Worm (Caenorhabditis elegans) whole organism, late embryonic: Measurements from ENCODE around the gene F41H10.5.

Experiments used
- ama-1 ChIP-seq: fragments of 150-350 bp; optimal IDR thresholded peaks from 2 replicates; lab custom pipeline; 2014
- ceh-9 ChIP-seq: sonication (generic microtip); optimal IDR thresholded peaks from 2 replicates; lab custom pipeline; 2016; ENCODE audit warnings: mild to moderate bottlenecking, missing genetic modification characterization, inconsistent platforms, missing compliant biosample characterization
- elt-2 ChIP-seq: sonication (generic microtip); optimal IDR thresholded peaks from 2 replicates; lab custom pipeline; 2016; ENCODE audit warnings: missing genetic modification reagents, missing genetic modification characterization, missing compliant biosample characterization
- fkh-10 ChIP-seq: fragments of 150-350 bp; optimal IDR thresholded peaks from 2 replicates; lab custom pipeline; 2014; ENCODE audit warnings: missing biosample characterization, missing genetic modification reagents, missing genetic modification characterization
- fkh-6 ChIP-seq: sonication (generic microtip); optimal IDR thresholded peaks from 2 replicates; lab custom pipeline; 2016; ENCODE audit warnings: missing genetic modification characterization, missing compliant biosample characterization
- mec-3 ChIP-seq: sonication (generic microtip); optimal IDR thresholded peaks from 2 replicates; lab custom pipeline; 2016; ENCODE audit warnings: borderline replicate concordance, missing genetic modification characterization, missing compliant biosample characterization
- nhr-11 ChIP-seq: fragments of 150-350 bp; optimal IDR thresholded peaks from 2 replicates; lab custom pipeline; 2014; ENCODE audit warnings: missing biosample characterization, missing genetic modification characterization
- pag-3 ChIP-seq: sonication (generic microtip); optimal IDR thresholded peaks from 2 replicates; lab custom pipeline; 2016; ENCODE audit warnings: missing compliant biosample characterization, missing genetic modification characterization, borderline replicate concordance
- pqm-1 ChIP-seq: sonication (generic microtip); optimal IDR thresholded peaks from 2 replicates; lab custom pipeline; 2016; ENCODE audit warnings: missing genetic modification characterization, missing compliant biosample characterization
- ttx-3 ChIP-seq: sonication (generic microtip); optimal IDR thresholded peaks from 2 replicates; lab custom pipeline; 2016; ENCODE audit warnings: missing genetic modification reagents, missing genetic modification characterization, missing compliant biosample characterization

DNA sequence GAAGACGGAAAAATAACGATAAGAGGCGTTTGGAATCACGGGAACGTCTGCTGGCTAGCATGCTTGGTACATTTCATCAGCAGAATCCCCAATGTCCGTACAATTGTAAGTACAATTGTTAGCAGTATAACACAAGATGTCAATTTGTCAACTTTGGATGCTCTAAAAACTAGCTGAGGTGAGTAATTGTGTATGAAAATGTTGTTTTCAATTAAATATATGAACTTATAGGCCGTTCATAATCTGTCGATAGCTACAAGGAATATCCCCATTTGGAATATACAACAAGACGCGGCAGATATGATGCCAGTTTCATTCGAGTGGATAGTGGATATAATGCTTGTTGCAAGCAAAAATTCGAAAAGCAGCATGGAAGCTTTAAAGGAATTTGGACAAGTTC lies 24.3 kb downstream of the F41H10.5 start, which contains the start of gene F41H10.12:
- TF ChIP-seq ceh-9 (tag; lab: Kevin White, UChicago): no peak
- TF ChIP-seq ama-1 (lab: Kevin White, UChicago): no peak
- TF ChIP-seq nhr-11 (tag; lab: Kevin White, UChicago): no peak
- no peak for TF ChIP-seq elt-2 (tag; lab: Kevin White, UChicago)
- TF ChIP-seq fkh-10 (GFP tag; lab: Kevin White, UChicago): no peak
- TF ChIP-seq mec-3 (tag; lab: Kevin White, UChicago): no peak
- no peak for TF ChIP-seq pqm-1 (tag; lab: Kevin White, UChicago)
- TF ChIP-seq ttx-3 (tag; lab: Kevin White, UChicago): no peak
- TF ChIP-seq pag-3: no peak
- TF ChIP-seq fkh-6 (tag; lab: Kevin White, UChicago): no peak
